Fruit fly (Drosophila melanogaster) whole organism, embryonic: ENCODE results near the gene CG3119.

Experiments used
- CG17568 ChIP-seq: fragments of 200-800 bp; sonication (Bioruptor generic); optimal IDR thresholded peaks from 2 replicates; lab custom pipeline; 2018; ENCODE audit warnings: missing biosample characterization, mild to moderate bottlenecking, missing genetic modification characterization, moderate library complexity
- CG18476 ChIP-seq: fragments of 200-800 bp; sonication (Bioruptor generic); optimal IDR thresholded peaks from 2 replicates; lab custom pipeline; 2016; ENCODE audit warnings: missing biosample characterization, mild to moderate bottlenecking, missing genetic modification characterization
- CG3838 ChIP-seq: fragments of 200-800 bp; sonication (Bioruptor generic); optimal IDR thresholded peaks from 3 replicates; lab custom pipeline; 2016; ENCODE audit warnings: missing biosample characterization, missing genetic modification characterization
- disco-r ChIP-seq: fragments of 200-800 bp; sonication (Bioruptor generic); optimal IDR thresholded peaks from 2 replicates; lab custom pipeline; 2016; ENCODE audit warnings: missing biosample characterization, missing genetic modification characterization
- ham ChIP-seq: fragments of 200-800 bp; sonication (Bioruptor generic); IDR thresholded peaks from 2 replicates; pipeline ENCODE4 v1.3.6; 2022; ENCODE audit warnings: missing biosample characterization, missing genetic modification characterization

- no peak for TF ChIP-seq CG3838 (GFP tag; lab: Kevin White, UChicago)
- no peak for TF ChIP-seq ham (GFP tag; lab: Robert Waterston, UW)
- no peak for TF ChIP-seq disco-r (GFP tag; lab: Kevin White, UChicago)
- no peak for TF ChIP-seq CG17568 (GFP tag; lab: Kevin White, UChicago)
- no peak for TF ChIP-seq CG18476 (GFP tag; lab: Kevin White, UChicago)
These were observed 31.5 kb upstream of the CG3119 start, which contains the start of gene CG8813 for dm6 chr2L:2869008-2869702.
